Worm (Caenorhabditis elegans): ENCODE measurements around the gene faah-5.

- TF ChIP-seq ceh-36 (tag; optimal IDR thresholded peaks at IDR 0.05), result no peak
- TF ChIP-seq ama-1 (optimal IDR thresholded peaks at IDR 0.05), result peak; percentile 85
- no peak for TF ChIP-seq flt-1 (GFP tag; IDR thresholded peaks at IDR 0.05)
- TF ChIP-seq tra-4 (tag; optimal IDR thresholded peaks at IDR 0.05), result no peak
- no peak for TF ChIP-seq tbx-11 (GFP tag; IDR thresholded peaks at IDR 0.05)
- TF ChIP-seq sea-1 (GFP tag; conservative IDR thresholded peaks at IDR 0.05), result no peak
- TF ChIP-seq scrt-1 (GFP tag; IDR thresholded peaks at IDR 0.05), result no peak
- no peak for TF ChIP-seq hmbx-1 (tag; optimal IDR thresholded peaks at IDR 0.05)
- TF ChIP-seq aly-1 (tag; optimal IDR thresholded peaks at IDR 0.05), result no peak
- TF ChIP-seq pes-1 (GFP tag; IDR thresholded peaks at IDR 0.05), result no peak
Measured at ce11 chrIII:11921658-11922098, 30.4 kb upstream of the faah-5 start, which contains the start of gene Y56A3A.22.
